Fruit fly (Drosophila melanogaster) whole organism, embryonic: ENCODE data around the gene Hr78.

Experiments used
- CG10431 ChIP-seq: fragments of 200-800 bp; sonication (Bioruptor generic); optimal IDR thresholded peaks from 3 replicates; lab custom pipeline; 2018; ENCODE audit warnings: missing biosample characterization, mild to moderate bottlenecking, missing genetic modification characterization
- CG10565 ChIP-seq: fragments of 200-800 bp; sonication (Bioruptor generic); optimal IDR thresholded peaks from 3 replicates; lab custom pipeline; 2016; ENCODE audit warnings: missing biosample characterization, mild to moderate bottlenecking, missing genetic modification characterization
- CG11398 ChIP-seq: fragments of 200-800 bp; sonication (Bioruptor generic); optimal IDR thresholded peaks from 2 replicates; lab custom pipeline; 2016; ENCODE audit warnings: missing biosample characterization, missing genetic modification characterization
- CG12155 ChIP-seq: fragments of 200-800 bp; sonication (Bioruptor generic); optimal IDR thresholded peaks from 3 replicates; lab custom pipeline; 2016; ENCODE audit warnings: missing biosample characterization, missing genetic modification characterization
- CG13296 ChIP-seq: fragments of 200-800 bp; sonication (Bioruptor generic); optimal IDR thresholded peaks from 3 replicates; lab custom pipeline; 2018; ENCODE audit warnings: missing biosample characterization, mild to moderate bottlenecking, missing genetic modification characterization
- CG16863 ChIP-seq: fragments of 200-800 bp; sonication (Bioruptor generic); optimal IDR thresholded peaks from 3 replicates; lab custom pipeline; 2016; ENCODE audit warnings: missing biosample characterization, missing genetic modification characterization
- CG17328 ChIP-seq: fragments of 200-800 bp; sonication (Bioruptor generic); IDR thresholded peaks from 2 replicates; pipeline ENCODE4 v1.3.6; 2022; ENCODE audit warnings: missing biosample characterization, missing genetic modification characterization
- CG17361 ChIP-seq: fragments of 200-800 bp; sonication (Bioruptor generic); IDR thresholded peaks from 3 replicates; pipeline ENCODE4 v1.3.6; 2022; ENCODE audit warnings: missing biosample characterization, missing genetic modification characterization
- CG17612 ChIP-seq: fragments of 200-800 bp; sonication (Bioruptor generic); IDR thresholded peaks from 2 replicates; pipeline ENCODE4 v1.3.6; 2022; ENCODE audit warnings: missing biosample characterization, missing genetic modification characterization
- CG17802 ChIP-seq: fragments of 200-800 bp; sonication (Bioruptor generic); optimal IDR thresholded peaks from 2 replicates; lab custom pipeline; 2018; ENCODE audit warnings: missing biosample characterization, mild to moderate bottlenecking, missing genetic modification characterization, moderate library complexity
- CG2202 ChIP-seq: fragments of 200-800 bp; sonication (Bioruptor generic); optimal IDR thresholded peaks from 2 replicates; lab custom pipeline; 2018; ENCODE audit warnings: missing biosample characterization, mild to moderate bottlenecking, missing genetic modification characterization
- CG3726 ChIP-seq: fragments of 200-800 bp; sonication (Bioruptor generic); IDR thresholded peaks from 3 replicates; pipeline ENCODE4, ENCODE4 v1.3.6; 2022; ENCODE audit warnings: missing biosample characterization, missing genetic modification characterization
- CG3995 ChIP-seq: fragments of 200-800 bp; sonication (Bioruptor generic); optimal IDR thresholded peaks from 3 replicates; lab custom pipeline; 2016; ENCODE audit warnings: missing biosample characterization, missing genetic modification characterization
- CG4707 ChIP-seq: fragments of 200-800 bp; sonication (Bioruptor generic); optimal IDR thresholded peaks from 2 replicates; lab custom pipeline; 2018; ENCODE audit warnings: missing biosample characterization, mild to moderate bottlenecking, missing genetic modification characterization, moderate library complexity
- CG7556 ChIP-seq: fragments of 200-800 bp; sonication (Bioruptor generic); optimal IDR thresholded peaks from 2 replicates; lab custom pipeline; 2017; ENCODE audit warnings: missing biosample characterization, mild to moderate bottlenecking, missing genetic modification characterization
- D ChIP-seq, 2 experiments: fragments of 200-800 bp in 1 of 2; fragments of >200 bp in 1 of 2; sonication (Bioruptor generic) in 1 of 2; optimal IDR thresholded peaks; 2 replicates in 1 of 2; 3 replicates in 1 of 2; lab custom pipeline; 2017; ENCODE audit warnings: mild to moderate bottlenecking in 1 of 2, missing biosample characterization in 1 of 2, missing genetic modification characterization in 1 of 2, missing genetic modification reagents in 1 of 2
- Deaf1 ChIP-seq: fragments of 200-800 bp; optimal IDR thresholded peaks from 3 replicates; lab custom pipeline; 2019; ENCODE audit warnings: missing biosample characterization, mild to moderate bottlenecking, missing genetic modification characterization, moderate library complexity
- Doc2 ChIP-seq: fragments of 200-800 bp; sonication (Bioruptor generic); IDR thresholded peaks from 2 replicates; pipeline ENCODE4 v1.3.6; 2022; ENCODE audit warnings: missing biosample characterization, missing genetic modification characterization
- HLH54F ChIP-seq: fragments of 200-800 bp; sonication (Bioruptor generic); optimal IDR thresholded peaks from 3 replicates; lab custom pipeline; 2016; ENCODE audit warnings: missing biosample characterization, missing genetic modification characterization
- HLHmδ ChIP-seq: fragments of 200-800 bp; sonication (Bioruptor generic); optimal IDR thresholded peaks from 2 replicates; lab custom pipeline; 2018; ENCODE audit warnings: missing biosample characterization, mild to moderate bottlenecking, missing genetic modification characterization, moderate library complexity
- HmgZ ChIP-seq: fragments of 200-800 bp; sonication (Bioruptor generic); optimal IDR thresholded peaks from 2 replicates; lab custom pipeline; 2018; ENCODE audit warnings: missing biosample characterization, mild to moderate bottlenecking, missing genetic modification characterization
- Hr39 ChIP-seq: fragments of >200 bp; optimal IDR thresholded peaks from 2 replicates; lab custom pipeline; 2017
- Lpt ChIP-seq: fragments of >200 bp; optimal IDR thresholded peaks from 2 replicates; lab custom pipeline; 2018; ENCODE audit warnings: missing biosample characterization, missing genetic modification characterization
- Myb ChIP-seq: fragments of 200-800 bp; sonication (Bioruptor generic); optimal IDR thresholded peaks from 2 replicates; lab custom pipeline; 2016; ENCODE audit warnings: missing biosample characterization, missing genetic modification characterization
- NK7.1 ChIP-seq: fragments of 200-800 bp; sonication (Bioruptor generic); optimal IDR thresholded peaks from 3 replicates; lab custom pipeline; 2016; ENCODE audit warnings: missing biosample characterization, missing genetic modification characterization
- Nf-YB ChIP-seq: fragments of 200-800 bp; sonication (Bioruptor generic); optimal IDR thresholded peaks from 3 replicates; lab custom pipeline; 2019; ENCODE audit warnings: missing biosample characterization, mild to moderate bottlenecking, missing genetic modification characterization, moderate library complexity
- Pdp1 ChIP-seq, 2 experiments: fragments of 200-800 bp; sonication (Bioruptor generic); optimal IDR thresholded peaks; 3 replicates each; lab custom pipeline; 2016; ENCODE audit warnings: missing biosample characterization in 2 of 2, missing genetic modification characterization in 2 of 2, mild to moderate bottlenecking in 1 of 2, moderate library complexity in 1 of 2
- Tbp ChIP-seq: fragments of >200 bp; optimal IDR thresholded peaks from 2 replicates; lab custom pipeline; 2018; ENCODE audit warnings: missing biosample characterization, missing genetic modification characterization
- bigmax ChIP-seq: fragments of 200-800 bp; sonication (Bioruptor generic); optimal IDR thresholded peaks from 2 replicates; lab custom pipeline; 2018; ENCODE audit warnings: missing biosample characterization, mild to moderate bottlenecking, missing genetic modification characterization
- chinmo ChIP-seq: fragments of 200-800 bp; sonication (Bioruptor generic); IDR thresholded peaks from 4 replicates; pipeline ENCODE4 v1.3.6; 2022; ENCODE audit warnings: missing biosample characterization, missing genetic modification characterization; ENCODE audit not compliant: partially characterized antibody
- esg ChIP-seq: fragments of 200-800 bp; sonication (Bioruptor generic); conservative IDR thresholded peaks from 2 replicates; pipeline ENCODE4 v1.3.6; 2022; ENCODE audit warnings: missing biosample characterization, missing genetic modification characterization
- ewg ChIP-seq: fragments of 200-800 bp; sonication (Bioruptor generic); optimal IDR thresholded peaks from 3 replicates; lab custom pipeline; 2017; ENCODE audit warnings: mild to moderate bottlenecking, missing biosample characterization, missing genetic modification reagents, missing genetic modification characterization
- fd64A ChIP-seq: fragments of 200-800 bp; sonication (Bioruptor generic); optimal IDR thresholded peaks from 3 replicates; lab custom pipeline; 2018; ENCODE audit warnings: missing biosample characterization, mild to moderate bottlenecking, missing genetic modification characterization
- h ChIP-seq: fragments of >200 bp; optimal IDR thresholded peaks from 2 replicates; lab custom pipeline; 2017
- kni ChIP-seq: fragments of 200-800 bp; sonication (Bioruptor generic); optimal IDR thresholded peaks from 3 replicates; lab custom pipeline; 2017; ENCODE audit warnings: mild to moderate bottlenecking, missing biosample characterization, missing genetic modification reagents, missing genetic modification characterization
- lov ChIP-seq, 2 experiments: fragments of 200-800 bp in 1 of 2; fragments of >200 bp in 1 of 2; sonication (Bioruptor generic) in 1 of 2; IDR thresholded peaks in 1 of 2; optimal IDR thresholded peaks in 1 of 2; 2 replicates in 1 of 2; 3 replicates in 1 of 2; pipeline versions ENCODE4 v1.3.6 to Lab custom; 2017 to 2022; ENCODE audit warnings: missing biosample characterization in 1 of 2, missing genetic modification characterization in 1 of 2
- nau ChIP-seq: fragments of 200-800 bp; sonication (Bioruptor generic); optimal IDR thresholded peaks from 3 replicates; lab custom pipeline; 2017; ENCODE audit warnings: missing biosample characterization, mild to moderate bottlenecking, missing genetic modification characterization, missing genetic modification reagents
- nmo ChIP-seq: fragments of 200-800 bp; sonication (Bioruptor generic); optimal IDR thresholded peaks from 2 replicates; lab custom pipeline; 2018; ENCODE audit warnings: missing biosample characterization, mild to moderate bottlenecking, missing genetic modification characterization, moderate library complexity
- p53 ChIP-seq: fragments of 200-800 bp; sonication (Bioruptor generic); optimal IDR thresholded peaks from 2 replicates; lab custom pipeline; 2016; ENCODE audit warnings: missing biosample characterization, missing genetic modification characterization
- phol ChIP-seq: fragments of 200-800 bp; sonication (Bioruptor generic); optimal IDR thresholded peaks from 3 replicates; lab custom pipeline; 2018; ENCODE audit warnings: missing biosample characterization, mild to moderate bottlenecking, missing genetic modification characterization, moderate library complexity
- pita ChIP-seq: fragments of 200-800 bp; sonication (Bioruptor generic); optimal IDR thresholded peaks from 2 replicates; lab custom pipeline; 2017; ENCODE audit warnings: missing biosample characterization, mild to moderate bottlenecking, missing genetic modification characterization
- pzg ChIP-seq: fragments of 200-800 bp; sonication (Bioruptor generic); optimal IDR thresholded peaks from 3 replicates; lab custom pipeline; 2018; ENCODE audit warnings: missing biosample characterization, mild to moderate bottlenecking, missing genetic modification characterization, moderate library complexity
- row ChIP-seq: fragments of 200-800 bp; sonication (Bioruptor generic); IDR thresholded peaks from 3 replicates; pipeline ENCODE4 v1.3.6; 2022; ENCODE audit warnings: missing biosample characterization, missing genetic modification characterization
- seq ChIP-seq: fragments of 200-800 bp; sonication (Bioruptor generic); IDR thresholded peaks from 2 replicates; pipeline ENCODE4 v1.3.6; 2022; ENCODE audit warnings: missing biosample characterization, missing genetic modification characterization
- sna ChIP-seq: fragments of 200-800 bp; sonication (Bioruptor generic); IDR thresholded peaks from 2 replicates; pipeline ENCODE4 v1.3.6; 2022; ENCODE audit warnings: missing biosample characterization, missing genetic modification characterization; ENCODE audit not compliant: partially characterized antibody
- sug ChIP-seq: fragments of 200-800 bp; optimal IDR thresholded peaks from 2 replicates; lab custom pipeline; 2019; ENCODE audit warnings: missing biosample characterization, mild to moderate bottlenecking, missing genetic modification characterization, moderate library complexity
- tap ChIP-seq: fragments of 200-800 bp; optimal IDR thresholded peaks from 3 replicates; lab custom pipeline; 2019; ENCODE audit warnings: missing biosample characterization, mild to moderate bottlenecking, missing genetic modification characterization, moderate library complexity
- twi ChIP-seq: fragments of 200-800 bp; optimal IDR thresholded peaks from 2 replicates; lab custom pipeline; 2019; ENCODE audit warnings: missing biosample characterization, mild to moderate bottlenecking, missing genetic modification characterization, moderate library complexity
- yki ChIP-seq: fragments of >200 bp; optimal IDR thresholded peaks from 3 replicates; lab custom pipeline; 2018
- zen2 ChIP-seq: fragments of 200-800 bp; sonication (Bioruptor generic); IDR thresholded peaks from 3 replicates; pipeline ENCODE4 v1.3.6; 2022; ENCODE audit warnings: missing biosample characterization, missing genetic modification characterization; ENCODE audit not compliant: partially characterized antibody

The Hr78 gene

dm6 chr3L:21476429-21477006 lies 20.8 kb downstream of the Hr78 start, which contains the start of gene croc:
croc (minus strand) TSS chr3L:21476479.
- TF ChIP-seq fd64A (GFP tag; lab: Kevin White, UChicago): no peak
- TF ChIP-seq lov (optimal IDR thresholded peaks at IDR 0.05; lab: Kevin White, UChicago): no peak
- TF ChIP-seq lov (GFP tag; IDR thresholded peaks at IDR 0.05; lab: Robert Waterston, UW): 0 out of 3 replicates have a peak, but pooled peaks have one; percentile 13
- TF ChIP-seq Deaf1 (tag; lab: Kevin White, UChicago): peak; percentile 11
- peak; percentile 69 for TF ChIP-seq twi (tag; lab: Kevin White, UChicago)
- no peak for TF ChIP-seq tap (tag; lab: Kevin White, UChicago)
- TF ChIP-seq yki: peak; percentile 99
- TF ChIP-seq nmo: peak; percentile 40
- TF ChIP-seq CG3726 (GFP tag; lab: Robert Waterston, UW): no peak
- peak; percentile 99 for TF ChIP-seq Nf-YB (GFP tag; lab: Kevin White, UChicago)
- peak; percentile 82 for TF ChIP-seq ewg (GFP tag; lab: Kevin White, UChicago)
- 0 out of 4 replicates have a peak, but pooled peaks have one; percentile 50 for TF ChIP-seq chinmo (GFP tag; lab: Robert Waterston, UW)
- TF ChIP-seq D (optimal IDR thresholded peaks at IDR 0.05; lab: Kevin White, UChicago): peak; percentile 70
- peak; percentile 7 for TF ChIP-seq D (GFP tag; optimal IDR thresholded peaks at IDR 0.05; lab: Kevin White, UChicago)
- no peak for TF ChIP-seq CG17612
- no peak for TF ChIP-seq p53 (GFP tag; lab: Kevin White, UChicago)
- TF ChIP-seq CG16863 (GFP tag; lab: Kevin White, UChicago): no peak
- TF ChIP-seq Hr39 (lab: Kevin White, UChicago): peak; percentile 29
- TF ChIP-seq CG7556 (GFP tag; lab: Kevin White, UChicago): no peak
- TF ChIP-seq pita (GFP tag; lab: Kevin White, UChicago): no peak
- no peak for TF ChIP-seq HLH54F
- TF ChIP-seq sna (GFP tag; lab: Robert Waterston, UW): no peak
- TF ChIP-seq esg (GFP tag; lab: Robert Waterston, UW): no peak
- TF ChIP-seq seq: peak; percentile 68; the same call in 1 of the 2 replicates
- no peak for TF ChIP-seq CG17361
- peak; percentile 42 for TF ChIP-seq CG11398 (GFP tag; lab: Kevin White, UChicago)
- TF ChIP-seq CG2202 (tag; lab: Kevin White, UChicago): no peak
- TF ChIP-seq CG3995 (GFP tag; lab: Kevin White, UChicago): no peak
- TF ChIP-seq CG17802 (tag; lab: Kevin White, UChicago): no peak
- peak; percentile 98 for TF ChIP-seq CG17328 (GFP tag; lab: Robert Waterston, UW)
- peak; percentile 66 for TF ChIP-seq phol
- no peak for TF ChIP-seq Pdp1 (GFP tag; optimal IDR thresholded peaks at IDR 0.05; lab: Kevin White, UChicago)
- no peak for TF ChIP-seq h
- TF ChIP-seq nau (GFP tag; lab: Kevin White, UChicago): no peak
- TF ChIP-seq bigmax: no peak
- TF ChIP-seq row (GFP tag; lab: Robert Waterston, UW): no peak
- peak; percentile 55; the same call in 1 of the 3 replicates for TF ChIP-seq zen2
- TF ChIP-seq CG4707: no peak
- TF ChIP-seq pzg (GFP tag; lab: Kevin White, UChicago): no peak
- TF ChIP-seq HmgZ (tag; lab: Kevin White, UChicago): no peak
- TF ChIP-seq Lpt (GFP tag; lab: Kevin White, UChicago): no peak
- no peak for TF ChIP-seq Doc2 (GFP tag; lab: Robert Waterston, UW)
- no peak for TF ChIP-seq CG12155
- no peak for TF ChIP-seq CG13296 (GFP tag; lab: Kevin White, UChicago)
- peak; percentile 1 for TF ChIP-seq HLHmδ (GFP tag; lab: Kevin White, UChicago)
- no peak for TF ChIP-seq CG10431
- no peak for TF ChIP-seq Tbp (GFP tag; lab: Kevin White, UChicago)
- TF ChIP-seq NK7.1 (GFP tag; lab: Kevin White, UChicago): no peak
- peak; percentile 13 for TF ChIP-seq kni
- TF ChIP-seq Myb (GFP tag; lab: Kevin White, UChicago): no peak
- no peak for TF ChIP-seq CG10565
- TF ChIP-seq sug (tag; lab: Kevin White, UChicago): no peak
